Fruit fly (Drosophila melanogaster) whole organism, embryonic: ENCODE results near the gene Rpt6.

ENCODE experiments used
- Abd-B ChIP-seq: fragments of 200-800 bp; sonication (Bioruptor generic); optimal IDR thresholded peaks from 2 replicates; lab custom pipeline; 2018; ENCODE audit warnings: missing biosample characterization, mild to moderate bottlenecking, missing genetic modification characterization, moderate library complexity
- Ada2b ChIP-seq: fragments of 200-800 bp; sonication (Bioruptor generic); IDR thresholded peaks from 2 replicates; pipeline ENCODE4 v1.3.6; 2022; ENCODE audit warnings: missing biosample characterization, missing genetic modification characterization
- BEAF-32 ChIP-seq: fragments of 200-800 bp; sonication (Bioruptor generic); optimal IDR thresholded peaks from 3 replicates; lab custom pipeline; 2017; ENCODE audit warnings: missing biosample characterization, missing genetic modification characterization, mild to moderate bottlenecking, moderate library complexity, missing genetic modification reagents
- CG10209 ChIP-seq: fragments of 200-800 bp; sonication (Bioruptor generic); optimal IDR thresholded peaks from 3 replicates; lab custom pipeline; 2017; ENCODE audit warnings: missing biosample characterization, mild to moderate bottlenecking, missing genetic modification characterization, missing genetic modification reagents
- CG11093 ChIP-seq: fragments of 200-800 bp; sonication (Bioruptor generic); IDR thresholded peaks from 3 replicates; pipeline ENCODE4 v1.3.6; 2022; ENCODE audit warnings: missing biosample characterization, missing genetic modification characterization
- CG12071 ChIP-seq: fragments of 200-800 bp; sonication (Bioruptor generic); optimal IDR thresholded peaks from 3 replicates; lab custom pipeline; 2018; ENCODE audit warnings: missing biosample characterization, mild to moderate bottlenecking, missing genetic modification characterization
- CG12744 ChIP-seq: fragments of 200-800 bp; sonication (Bioruptor generic); optimal IDR thresholded peaks from 2 replicates; lab custom pipeline; 2016; ENCODE audit warnings: missing biosample characterization, missing genetic modification characterization
- CG13123 ChIP-seq: fragments of 200-800 bp; sonication (Bioruptor generic); optimal IDR thresholded peaks from 2 replicates; lab custom pipeline; 2016; ENCODE audit warnings: missing biosample characterization, missing genetic modification characterization
- CG15601 ChIP-seq: fragments of 200-800 bp; sonication (Bioruptor generic); optimal IDR thresholded peaks from 3 replicates; lab custom pipeline; 2019; ENCODE audit warnings: missing biosample characterization, mild to moderate bottlenecking, missing genetic modification characterization, moderate library complexity
- CG16863 ChIP-seq: fragments of 200-800 bp; sonication (Bioruptor generic); optimal IDR thresholded peaks from 3 replicates; lab custom pipeline; 2016; ENCODE audit warnings: missing biosample characterization, missing genetic modification characterization
- CG17385 ChIP-seq: fragments of 200-800 bp; sonication (Bioruptor generic); optimal IDR thresholded peaks from 3 replicates; lab custom pipeline; 2018; ENCODE audit warnings: missing biosample characterization, mild to moderate bottlenecking, missing genetic modification characterization
- CG18476 ChIP-seq: fragments of 200-800 bp; sonication (Bioruptor generic); optimal IDR thresholded peaks from 2 replicates; lab custom pipeline; 2016; ENCODE audit warnings: missing biosample characterization, mild to moderate bottlenecking, missing genetic modification characterization
- CG18599 ChIP-seq: fragments of 200-800 bp; sonication (Bioruptor generic); optimal IDR thresholded peaks from 3 replicates; lab custom pipeline; 2017; ENCODE audit warnings: missing biosample characterization, missing genetic modification characterization, mild to moderate bottlenecking, moderate library complexity, missing genetic modification reagents
- CG18764 ChIP-seq: fragments of 200-800 bp; sonication (Bioruptor generic); optimal IDR thresholded peaks from 3 replicates; lab custom pipeline; 2016; ENCODE audit warnings: missing biosample characterization, missing genetic modification characterization
- CG30020 ChIP-seq: fragments of 200-800 bp; optimal IDR thresholded peaks from 2 replicates; lab custom pipeline; 2019; ENCODE audit warnings: missing biosample characterization, mild to moderate bottlenecking, missing genetic modification characterization, moderate library complexity
- CG3726 ChIP-seq: fragments of 200-800 bp; sonication (Bioruptor generic); IDR thresholded peaks from 3 replicates; pipeline ENCODE4, ENCODE4 v1.3.6; 2022; ENCODE audit warnings: missing biosample characterization, missing genetic modification characterization
- CG5180 ChIP-seq: fragments of 200-800 bp; sonication (Bioruptor generic); optimal IDR thresholded peaks from 3 replicates; lab custom pipeline; 2017; ENCODE audit warnings: missing biosample characterization, missing genetic modification characterization, mild to moderate bottlenecking, moderate library complexity, missing genetic modification reagents
- CG6175 ChIP-seq: fragments of 200-800 bp; sonication (Bioruptor generic); IDR thresholded peaks from 3 replicates; pipeline ENCODE4 v1.3.6; 2022; ENCODE audit warnings: missing biosample characterization, missing genetic modification characterization
- CG7372 ChIP-seq: fragments of 200-800 bp; sonication (Bioruptor generic); IDR thresholded peaks from 2 replicates; pipeline ENCODE4 v1.3.6; 2022; ENCODE audit warnings: missing biosample characterization, missing genetic modification characterization
- CG7745 ChIP-seq: fragments of 200-800 bp; sonication (Bioruptor generic); optimal IDR thresholded peaks from 2 replicates; lab custom pipeline; 2018; ENCODE audit warnings: missing biosample characterization, mild to moderate bottlenecking, missing genetic modification characterization, moderate library complexity
- CG8359 ChIP-seq: fragments of 200-800 bp; sonication (Bioruptor generic); optimal IDR thresholded peaks from 2 replicates; lab custom pipeline; 2017; ENCODE audit warnings: missing biosample characterization, mild to moderate bottlenecking, missing genetic modification characterization, borderline replicate concordance
- CG8924 ChIP-seq: fragments of 200-800 bp; optimal IDR thresholded peaks from 3 replicates; lab custom pipeline; 2019; ENCODE audit warnings: missing biosample characterization, mild to moderate bottlenecking, missing genetic modification characterization, moderate library complexity
- Dad ChIP-seq: fragments of 200-800 bp; sonication (Bioruptor generic); optimal IDR thresholded peaks from 3 replicates; lab custom pipeline; 2016; ENCODE audit warnings: missing biosample characterization, missing genetic modification characterization
- Deaf1 ChIP-seq: fragments of 200-800 bp; optimal IDR thresholded peaks from 3 replicates; lab custom pipeline; 2019; ENCODE audit warnings: missing biosample characterization, mild to moderate bottlenecking, missing genetic modification characterization, moderate library complexity
- Dip3 ChIP-seq: fragments of 200-800 bp; sonication (Bioruptor generic); optimal IDR thresholded peaks from 3 replicates; lab custom pipeline; 2016; ENCODE audit warnings: missing biosample characterization, missing genetic modification characterization
- Doc3 ChIP-seq: fragments of 200-800 bp; sonication (Bioruptor generic); IDR thresholded peaks from 3 replicates; pipeline ENCODE4 v1.3.6; 2022; ENCODE audit warnings: missing biosample characterization, missing genetic modification characterization; ENCODE audit not compliant: partially characterized antibody
- E2f1 ChIP-seq: fragments of 200-800 bp; sonication (Bioruptor generic); IDR thresholded peaks from 2 replicates; pipeline ENCODE4 v1.3.6; 2022; ENCODE audit warnings: missing biosample characterization, missing genetic modification characterization
- Ets97D ChIP-seq: fragments of 200-800 bp; sonication (Bioruptor generic); optimal IDR thresholded peaks from 3 replicates; lab custom pipeline; 2016; ENCODE audit warnings: missing biosample characterization, missing genetic modification characterization
- Gsc ChIP-seq: fragments of 200-800 bp; sonication (Bioruptor generic); IDR thresholded peaks from 2 replicates; pipeline ENCODE4 v1.3.6; 2022; ENCODE audit warnings: missing biosample characterization, missing genetic modification characterization
- Nf-YA ChIP-seq: fragments of 200-800 bp; sonication (Bioruptor generic); IDR thresholded peaks from 2 replicates; pipeline ENCODE4 v1.3.6; 2022; ENCODE audit warnings: missing biosample characterization, missing genetic modification characterization
- Oaz ChIP-seq: fragments of 200-800 bp; sonication (Bioruptor generic); IDR thresholded peaks from 2 replicates; pipeline ENCODE4 v1.3.6; 2022; ENCODE audit warnings: missing biosample characterization, missing genetic modification characterization
- Tbp ChIP-seq: fragments of >200 bp; optimal IDR thresholded peaks from 2 replicates; lab custom pipeline; 2018; ENCODE audit warnings: missing biosample characterization, missing genetic modification characterization
- Usf ChIP-seq: fragments of 200-800 bp; sonication (Bioruptor generic); optimal IDR thresholded peaks from 2 replicates; lab custom pipeline; 2017; ENCODE audit warnings: missing genotype, missing biosample characterization, missing genetic modification characterization
- ab ChIP-seq: fragments of 200-800 bp; sonication (Bioruptor generic); optimal IDR thresholded peaks from 2 replicates; lab custom pipeline; 2016; ENCODE audit warnings: missing biosample characterization, missing genetic modification characterization
- bcd ChIP-seq: fragments of 200-800 bp; sonication (Bioruptor generic); optimal IDR thresholded peaks from 2 replicates; lab custom pipeline; 2017; ENCODE audit warnings: missing biosample characterization, mild to moderate bottlenecking, missing genetic modification characterization
- bowl ChIP-seq: fragments of 200-800 bp; sonication (Bioruptor generic); IDR thresholded peaks from 2 replicates; pipeline ENCODE4 v1.3.6; 2022; ENCODE audit warnings: missing biosample characterization, missing genetic modification characterization
- chm ChIP-seq: fragments of 200-800 bp; sonication (Bioruptor generic); IDR thresholded peaks from 2 replicates; pipeline ENCODE4 v1.3.6; 2022; ENCODE audit warnings: missing biosample characterization, missing genetic modification characterization
- crc ChIP-seq: fragments of 200-800 bp; sonication (Bioruptor generic); optimal IDR thresholded peaks from 2 replicates; lab custom pipeline; 2016; ENCODE audit warnings: missing biosample characterization, missing genetic modification characterization
- eve ChIP-seq, 2 experiments: fragments of >200 bp; optimal IDR thresholded peaks; 2 replicates each; lab custom pipeline; 2017; ENCODE audit warnings: missing biosample characterization in 2 of 2, missing genetic modification characterization in 2 of 2
- exex ChIP-seq: fragments of 200-800 bp; sonication (Bioruptor generic); optimal IDR thresholded peaks from 4 replicates; lab custom pipeline; 2018; ENCODE audit warnings: missing biosample characterization, mild to moderate bottlenecking, missing genetic modification characterization, moderate library complexity
- grau ChIP-seq: fragments of 200-800 bp; optimal IDR thresholded peaks from 3 replicates; lab custom pipeline; 2019; ENCODE audit warnings: missing biosample characterization, mild to moderate bottlenecking, missing genetic modification characterization, moderate library complexity
- her ChIP-seq: fragments of 200-800 bp; sonication (Bioruptor generic); optimal IDR thresholded peaks from 2 replicates; lab custom pipeline; 2016; ENCODE audit warnings: missing biosample characterization, missing genetic modification characterization
- inv ChIP-seq: fragments of 200-800 bp; sonication (Bioruptor generic); IDR thresholded peaks from 2 replicates; pipeline ENCODE4 v1.3.6; 2022; ENCODE audit warnings: missing biosample characterization, missing genetic modification characterization; ENCODE audit not compliant: partially characterized antibody
- jumu ChIP-seq: fragments of 200-800 bp; sonication (Bioruptor generic); optimal IDR thresholded peaks from 3 replicates; lab custom pipeline; 2016; ENCODE audit warnings: missing biosample characterization, missing genetic modification characterization
- ken ChIP-seq: fragments of 200-800 bp; sonication (Bioruptor generic); IDR thresholded peaks from 3 replicates; pipeline ENCODE4 v1.3.6; 2022; ENCODE audit warnings: missing biosample characterization, missing genetic modification characterization
- maf-S ChIP-seq: fragments of 200-800 bp; sonication (Bioruptor generic); optimal IDR thresholded peaks from 2 replicates; lab custom pipeline; 2016; ENCODE audit warnings: missing biosample characterization, missing genetic modification characterization
- nom ChIP-seq: fragments of 200-800 bp; sonication (Bioruptor generic); optimal IDR thresholded peaks from 2 replicates; lab custom pipeline; 2017; ENCODE audit warnings: missing biosample characterization, missing genetic modification characterization, mild to moderate bottlenecking, moderate library complexity, missing genetic modification reagents
- pita ChIP-seq: fragments of 200-800 bp; sonication (Bioruptor generic); optimal IDR thresholded peaks from 2 replicates; lab custom pipeline; 2017; ENCODE audit warnings: missing biosample characterization, mild to moderate bottlenecking, missing genetic modification characterization
- rib ChIP-seq: fragments of 200-800 bp; sonication (Bioruptor generic); IDR thresholded peaks from 2 replicates; pipeline ENCODE4 v1.3.6; 2022; ENCODE audit warnings: missing biosample characterization, missing genetic modification characterization
- zfh1 ChIP-seq: fragments of 200-800 bp; sonication (Bioruptor generic); IDR thresholded peaks from 3 replicates; pipeline ENCODE4 v1.3.6; 2022; ENCODE audit warnings: missing biosample characterization, missing genetic modification characterization

The Rpt6 gene

DNA sequence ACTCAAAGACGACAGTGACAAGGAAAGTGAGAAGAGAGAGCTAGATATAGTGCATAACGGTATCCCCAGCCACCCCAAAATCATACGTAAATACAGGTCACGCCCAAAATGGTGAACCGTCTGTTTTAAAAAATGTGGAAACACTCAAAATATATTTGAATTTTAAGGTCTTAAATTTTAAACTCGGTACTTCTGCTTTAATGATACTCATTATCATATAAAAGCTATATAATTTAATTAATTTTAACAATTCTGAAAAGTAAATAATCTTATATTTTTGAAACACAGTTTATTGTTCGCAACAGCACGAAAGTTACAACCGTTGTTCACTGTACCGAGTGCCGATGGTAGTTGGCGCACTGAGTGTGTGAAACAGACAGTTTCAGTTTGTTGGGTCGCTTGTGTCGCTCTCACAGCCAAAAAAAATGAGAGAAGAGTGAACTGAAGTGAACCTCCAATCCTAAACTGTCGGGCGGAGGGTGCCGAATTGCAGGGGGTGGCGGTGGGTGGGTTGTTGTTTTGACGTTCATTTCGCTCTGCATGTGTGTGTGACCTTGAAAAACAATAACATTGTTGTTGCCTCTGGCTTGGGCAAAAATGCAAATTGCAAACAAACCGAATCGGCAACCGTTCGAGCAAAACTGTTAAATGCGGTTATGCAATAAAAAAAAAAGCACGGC is 50.6 kb downstream of the Rpt6 start (continued):
- TF ChIP-seq bowl (GFP tag; lab: Robert Waterston, UW) (peak; percentile 54; the same call in 1 of the 2 replicates), CG17385 (GFP tag; lab: Kevin White, UChicago) (peak; percentile 90), Usf (peak; percentile 70), Dad (peak; percentile 12), crc (GFP tag; lab: Kevin White, UChicago) (no peak), CG30020 (tag; lab: Kevin White, UChicago) (peak; percentile 73), jumu (GFP tag; lab: Kevin White, UChicago) (peak; percentile 41), CG12744 (GFP tag; lab: Kevin White, UChicago) (peak; percentile 19), Oaz (peak; percentile 82), Doc3 (GFP tag; lab: Robert Waterston, UW) (no peak), chm (GFP tag; lab: Robert Waterston, UW) (no peak; the same call in 1 of the 2 replicates), zfh1 (GFP tag; lab: Robert Waterston, UW) (peak; percentile 81), grau (tag; lab: Kevin White, UChicago) (peak; percentile 99), CG6175 (no peak), CG10209 (peak; percentile 93), CG11093 (GFP tag; lab: Robert Waterston, UW) (peak; percentile 83), CG7745 (tag; lab: Kevin White, UChicago) (no peak), bcd (GFP tag; lab: Kevin White, UChicago) (peak; percentile 95), CG15601 (tag; lab: Kevin White, UChicago) (peak; percentile 92), inv (GFP tag; lab: Robert Waterston, UW) (0 out of 2 replicates have a peak, but pooled peaks have one; percentile 19), maf-S (GFP tag; lab: Kevin White, UChicago) (peak; percentile 35), pita (GFP tag; lab: Kevin White, UChicago) (no peak), ken (peak; percentile 81), CG8359 (peak; percentile 63), Deaf1 (tag; lab: Kevin White, UChicago) (peak; percentile 78), CG5180 (GFP tag; lab: Kevin White, UChicago) (peak; percentile 83), nom (GFP tag; lab: Kevin White, UChicago) (peak; percentile 55), eve (GFP tag; optimal IDR thresholded peaks at IDR 0.05; lab: Kevin White, UChicago) (no peak), BEAF-32 (peak; percentile 10), rib (peak; percentile 75), exex (tag; lab: Kevin White, UChicago) (peak; percentile 77), Ada2b (GFP tag; lab: Robert Waterston, UW) (peak; percentile 90), CG13123 (peak; percentile 75), Dip3 (GFP tag; lab: Kevin White, UChicago) (peak; percentile 39), Abd-B (GFP tag; lab: Kevin White, UChicago) (peak; percentile 90), CG8924 (tag; lab: Kevin White, UChicago) (peak; percentile 96), her (GFP tag; lab: Kevin White, UChicago) (no peak), CG18764 (GFP tag; lab: Kevin White, UChicago) (peak; percentile 71), Nf-YA (GFP tag; lab: Robert Waterston, UW) (peak; percentile 56), Ets97D (GFP tag; lab: Kevin White, UChicago) (no peak), ab (GFP tag; lab: Kevin White, UChicago) (no peak), CG18599 (peak; percentile 97), Gsc (GFP tag; lab: Robert Waterston, UW) (peak; percentile 69), E2f1 (GFP tag; lab: Robert Waterston, UW) (peak; percentile 88), CG3726 (peak; percentile 53; the same call in 1 of the 3 replicates), CG12071 (GFP tag; lab: Kevin White, UChicago) (peak; percentile 77), CG18476 (peak; percentile 78), CG7372 (peak; percentile 88), Tbp (GFP tag; lab: Kevin White, UChicago) (no peak), CG16863 (peak; percentile 34)
